Worm (Caenorhabditis elegans) whole organism, L4/young adult: ENCODE measurements around the gene F07C3.2.
A peak's percentile ranks its signal among the peaks of the same experiment; 100 is the strongest.

Source experiments
- W03F9.2 ChIP-seq: fragments of 150-350 bp; optimal IDR thresholded peaks from 2 replicates; lab custom pipeline; 2014; ENCODE audit warnings: missing biosample characterization, missing genetic modification characterization
- dao-5 ChIP-seq: sonication (generic microtip); optimal IDR thresholded peaks from 2 replicates; lab custom pipeline; 2016; ENCODE audit warnings: missing genotype, missing genetic modification characterization, moderate library complexity, missing compliant biosample characterization
- him-1 ChIP-seq: sonication (generic microtip); optimal IDR thresholded peaks from 2 replicates; lab custom pipeline; 2016; ENCODE audit warnings: missing genotype, missing genetic modification reagents, missing genetic modification characterization, missing compliant biosample characterization

DNA sequence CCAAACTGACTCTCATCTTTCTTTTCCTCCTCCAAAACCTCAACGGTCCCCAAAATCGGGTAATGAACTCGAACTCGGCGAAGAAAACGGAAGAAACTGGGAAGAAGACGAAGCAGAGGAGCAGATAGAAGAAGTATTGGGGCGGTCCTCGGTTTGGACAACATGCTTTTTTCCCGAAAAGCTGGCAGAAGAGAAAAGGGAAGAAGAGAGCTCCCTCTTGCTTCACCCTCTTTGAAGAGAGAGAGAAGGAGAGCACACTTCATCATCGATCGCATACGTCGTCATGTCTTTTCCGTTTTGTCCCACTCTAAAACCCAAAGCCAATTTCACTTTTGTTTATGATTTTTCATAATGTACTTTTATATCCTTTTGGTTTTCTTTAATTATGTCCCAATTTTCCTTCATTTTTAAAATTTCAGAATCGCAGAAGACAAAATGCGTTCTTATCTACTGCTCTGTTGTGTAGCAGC lies at the start of gene F07C3.2:
- TF ChIP-seq him-1 (tag; lab: Kevin White, UChicago), result peak; percentile 23
- TF ChIP-seq dao-5 (tag; lab: Kevin White, UChicago), result no peak
- TF ChIP-seq W03F9.2 (tag; lab: Kevin White, UChicago), result no peak
